Worm (Caenorhabditis elegans): ENCODE measurements around the gene glod-4.

DNA sequence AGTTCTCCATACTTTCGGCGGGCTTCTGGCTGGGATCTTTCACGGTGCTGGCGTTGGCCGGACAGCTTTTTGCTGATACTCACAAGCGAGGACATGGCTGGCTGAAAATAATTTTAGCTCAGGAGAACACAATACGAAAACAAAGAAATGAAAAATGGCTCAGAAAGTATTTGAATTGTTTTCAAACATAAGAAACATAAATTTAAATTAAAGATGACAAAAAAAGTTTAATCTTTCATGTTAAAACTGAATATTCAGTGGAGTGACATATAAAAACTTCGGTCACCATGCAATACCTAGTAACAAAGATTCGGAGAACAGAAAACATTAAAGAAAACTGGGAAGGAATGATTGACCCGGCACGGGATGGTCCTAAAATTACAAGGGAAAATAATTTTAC lies 25.2 kb downstream of the glod-4 start, which contains the start of gene C16C10.2:
- TF ChIP-seq nhr-41 (GFP tag; IDR thresholded peaks at IDR 0.05) = no peak
- no peak for TF ChIP-seq nhr-77 (tag; optimal IDR thresholded peaks at IDR 0.05)
- TF ChIP-seq lin-15B (tag; optimal IDR thresholded peaks at IDR 0.05) = no peak
- no peak for TF ChIP-seq zfp-3 (GFP tag; conservative IDR thresholded peaks at IDR 0.05)
- TF ChIP-seq snpc-4 (tag; optimal IDR thresholded peaks at IDR 0.05) = no peak
- TF ChIP-seq mep-1 (tag; optimal IDR thresholded peaks at IDR 0.05) = no peak
- no peak for TF ChIP-seq zip-11 (GFP tag; IDR thresholded peaks at IDR 0.05)
- no peak for TF ChIP-seq unc-130 (GFP tag; optimal IDR thresholded peaks at IDR 0.05)
- TF ChIP-seq unc-62 (GFP tag; optimal IDR thresholded peaks at IDR 0.05 in 1 of 2) = no peak
- no peak for TF ChIP-seq unc-62 (tag; optimal IDR thresholded peaks at IDR 0.05)
- no peak for TF ChIP-seq dmd-9 (GFP tag; IDR thresholded peaks at IDR 0.05)
- no peak for TF ChIP-seq aly-2 (tag; optimal IDR thresholded peaks at IDR 0.05)
- no peak for TF ChIP-seq F26F4.8 (GFP tag; conservative IDR thresholded peaks at IDR 0.05)
- no peak for TF ChIP-seq fkh-10 (GFP tag; optimal IDR thresholded peaks at IDR 0.05)
- TF ChIP-seq nhr-237 (tag; optimal IDR thresholded peaks at IDR 0.05) = no peak
